Worm (Caenorhabditis elegans) whole organism, mixed stage, embryonic: ENCODE results near the gene nuo-1.

Source experiments
- M03D4.4 ChIP-seq: sonication (generic microtip); optimal IDR thresholded peaks from 2 replicates; lab custom pipeline; 2017; ENCODE audit warnings: mild to moderate bottlenecking, missing genetic modification characterization, missing compliant biosample characterization
- bed-3 ChIP-seq: fragments of 200-800 bp; sonication (Bioruptor generic); optimal IDR thresholded peaks from 3 replicates; lab custom pipeline; 2018; ENCODE audit warnings: mild to moderate bottlenecking, missing genetic modification characterization, moderate library complexity, missing compliant biosample characterization
- blmp-1 ChIP-seq: fragments of 150-350 bp; optimal IDR thresholded peaks from 2 replicates; lab custom pipeline; 2014; ENCODE audit warnings: missing biosample characterization, missing genetic modification characterization
- ceh-39 ChIP-seq: fragments of 150-350 bp; optimal IDR thresholded peaks from 2 replicates; lab custom pipeline; 2014; ENCODE audit warnings: missing biosample characterization, missing genetic modification characterization
- ceh-43 ChIP-seq: fragments of 200-800 bp; sonication (Bioruptor generic); optimal IDR thresholded peaks from 2 replicates; lab custom pipeline; 2018; ENCODE audit warnings: mild to moderate bottlenecking, missing genetic modification characterization, moderate library complexity, missing compliant biosample characterization
- ceh-83 ChIP-seq: fragments of 200-800 bp; sonication (Bioruptor generic); optimal IDR thresholded peaks from 2 replicates; lab custom pipeline; 2018; ENCODE audit warnings: mild to moderate bottlenecking, missing genetic modification characterization, missing compliant biosample characterization
- ces-1 ChIP-seq: fragments of 150-350 bp; optimal IDR thresholded peaks from 2 replicates; lab custom pipeline; 2014; ENCODE audit warnings: missing biosample characterization, missing genetic modification reagents, missing genetic modification characterization
- cnd-1 ChIP-seq: fragments of 200-800 bp; sonication (Bioruptor generic); optimal IDR thresholded peaks from 2 replicates; lab custom pipeline; 2018; ENCODE audit warnings: mild to moderate bottlenecking, missing genetic modification characterization, missing compliant biosample characterization
- drap-1 ChIP-seq: fragments of 200-800 bp; sonication (Bioruptor generic); optimal IDR thresholded peaks from 3 replicates; lab custom pipeline; 2018; ENCODE audit warnings: mild to moderate bottlenecking, missing genetic modification characterization, missing compliant biosample characterization
- elt-1 ChIP-seq: sonication (generic microtip); optimal IDR thresholded peaks from 2 replicates; lab custom pipeline; 2017; ENCODE audit warnings: missing genetic modification characterization, mild to moderate bottlenecking, missing compliant biosample characterization, antibody characterized with exemption, moderate library complexity, borderline replicate concordance; ENCODE audit not compliant: insufficient read depth
- elt-3 ChIP-seq: fragments of 150-350 bp; optimal IDR thresholded peaks from 2 replicates; lab custom pipeline; 2014; ENCODE audit warnings: missing biosample characterization, missing genetic modification characterization
- flh-1 ChIP-seq: fragments of 200-800 bp; sonication (Bioruptor generic); optimal IDR thresholded peaks from 2 replicates; lab custom pipeline; 2018; ENCODE audit warnings: mild to moderate bottlenecking, missing genetic modification characterization, moderate library complexity, missing compliant biosample characterization
- ham-2 ChIP-seq: fragments of 200-800 bp; sonication (Bioruptor generic); optimal IDR thresholded peaks from 2 replicates; lab custom pipeline; 2018; ENCODE audit warnings: mild to moderate bottlenecking, missing genetic modification characterization, missing compliant biosample characterization
- hlh-1 ChIP-seq: fragments of 150-350 bp; optimal IDR thresholded peaks from 2 replicates; lab custom pipeline; 2014; ENCODE audit warnings: missing biosample characterization, missing genetic modification reagents, missing genetic modification characterization
- lin-13 ChIP-seq: fragments of 150-350 bp; optimal IDR thresholded peaks from 2 replicates; lab custom pipeline; 2014; ENCODE audit warnings: missing biosample characterization, missing genetic modification characterization
- lsy-2 ChIP-seq: fragments of 150-350 bp; optimal IDR thresholded peaks from 2 replicates; lab custom pipeline; 2014; ENCODE audit warnings: missing biosample characterization, missing genetic modification characterization
- mab-5 ChIP-seq: fragments of 150-350 bp; optimal IDR thresholded peaks from 2 replicates; lab custom pipeline; 2014; ENCODE audit warnings: missing biosample characterization, missing genetic modification characterization
- mep-1 ChIP-seq: fragments of 150-350 bp; optimal IDR thresholded peaks from 2 replicates; lab custom pipeline; 2017; ENCODE audit warnings: missing biosample characterization, missing genetic modification reagents, missing genetic modification characterization, inconsistent platforms
- mls-2 ChIP-seq: sonication (generic microtip); optimal IDR thresholded peaks from 2 replicates; lab custom pipeline; 2016; ENCODE audit warnings: mild to moderate bottlenecking, missing genetic modification characterization, moderate library complexity, missing compliant biosample characterization
- nhr-12 ChIP-seq: fragments of 150-350 bp; optimal IDR thresholded peaks from 2 replicates; lab custom pipeline; 2014; ENCODE audit warnings: missing biosample characterization, missing genetic modification characterization
- nhr-2 ChIP-seq: fragments of 150-350 bp; optimal IDR thresholded peaks from 2 replicates; lab custom pipeline; 2014; ENCODE audit warnings: missing biosample characterization, missing genetic modification characterization
- nhr-237 ChIP-seq: fragments of 150-350 bp; optimal IDR thresholded peaks from 2 replicates; lab custom pipeline; 2014; ENCODE audit warnings: missing biosample characterization, missing genetic modification characterization
- nhr-28 ChIP-seq: fragments of 150-350 bp; optimal IDR thresholded peaks from 2 replicates; lab custom pipeline; 2014; ENCODE audit warnings: missing biosample characterization, missing genetic modification characterization
- nhr-76 ChIP-seq: sonication (generic microtip); optimal IDR thresholded peaks from 2 replicates; lab custom pipeline; 2017; ENCODE audit warnings: missing biosample characterization, missing genetic modification characterization
- pha-4 ChIP-seq: fragments of 150-350 bp; optimal IDR thresholded peaks from 2 replicates; lab custom pipeline; 2018; ENCODE audit warnings: missing biosample characterization, missing genetic modification reagents, missing genetic modification characterization
- sem-2 ChIP-seq: fragments of 200-800 bp; sonication (Bioruptor generic); optimal IDR thresholded peaks from 2 replicates; lab custom pipeline; 2018; ENCODE audit warnings: mild to moderate bottlenecking, missing genetic modification characterization, missing compliant biosample characterization
- snpc-4 ChIP-seq: fragments of 150-350 bp; optimal IDR thresholded peaks from 2 replicates; lab custom pipeline; 2014; ENCODE audit warnings: missing biosample characterization, missing genetic modification characterization
- sptf-1 ChIP-seq: sonication (generic microtip); optimal IDR thresholded peaks from 2 replicates; lab custom pipeline; 2017; ENCODE audit warnings: mild to moderate bottlenecking, missing genetic modification characterization, moderate library complexity, missing compliant biosample characterization
- tbx-8 ChIP-seq: fragments of 200-800 bp; sonication (Bioruptor generic); optimal IDR thresholded peaks from 2 replicates; lab custom pipeline; 2018; ENCODE audit warnings: mild to moderate bottlenecking, missing genetic modification characterization, moderate library complexity, missing compliant biosample characterization
- unc-120 ChIP-seq: sonication (generic microtip); optimal IDR thresholded peaks from 2 replicates; lab custom pipeline; 2017; ENCODE audit warnings: missing genetic modification characterization, missing compliant biosample characterization; ENCODE audit not compliant: poor library complexity, severe bottlenecking
- ztf-11 ChIP-seq: fragments of 150-350 bp; optimal IDR thresholded peaks from 2 replicates; lab custom pipeline; 2014; ENCODE audit warnings: missing biosample characterization, missing genetic modification characterization

The nuo-1 gene

ce11 chrII:11076550-11076949 lies 21.1 kb upstream of the nuo-1 start:
- TF ChIP-seq lsy-2 (tag; lab: Kevin White, UChicago) (no peak), elt-1 (tag; lab: Kevin White, UChicago) (peak; percentile 82), mab-5 (tag; lab: Kevin White, UChicago) (no peak), snpc-4 (tag; lab: Kevin White, UChicago) (no peak), tbx-8 (GFP tag; lab: Kevin White, UChicago) (no peak)

DNA sequence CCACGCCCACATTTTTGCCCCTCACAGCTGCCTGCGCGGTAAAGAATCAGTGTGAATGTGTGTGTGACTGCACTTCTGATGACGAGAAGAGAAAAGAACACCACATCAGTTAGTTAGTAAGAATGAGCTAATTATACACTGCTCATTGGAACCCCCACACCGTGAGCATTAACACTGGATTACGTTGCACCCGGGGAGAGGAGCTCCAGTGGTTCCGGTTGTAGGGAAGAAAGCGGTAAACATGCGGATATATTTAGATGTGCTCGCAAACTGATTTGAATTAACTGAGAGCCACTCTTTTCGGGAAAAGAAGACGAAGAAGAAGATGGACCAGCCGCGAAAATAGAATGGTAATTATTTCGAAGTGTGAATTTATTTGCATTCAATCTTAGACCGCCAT lies 10.9 kb upstream of the nuo-1 start:
- TF ChIP-seq drap-1 (GFP tag; lab: Kevin White, UChicago): no peak
- no peak for TF ChIP-seq unc-120 (tag; lab: Kevin White, UChicago)
- TF ChIP-seq ces-1 (GFP tag; lab: Kevin White, UChicago): peak; percentile 63
- no peak for TF ChIP-seq mls-2 (tag; lab: Kevin White, UChicago)
- TF ChIP-seq flh-1 (GFP tag; lab: Kevin White, UChicago): no peak

DNA sequence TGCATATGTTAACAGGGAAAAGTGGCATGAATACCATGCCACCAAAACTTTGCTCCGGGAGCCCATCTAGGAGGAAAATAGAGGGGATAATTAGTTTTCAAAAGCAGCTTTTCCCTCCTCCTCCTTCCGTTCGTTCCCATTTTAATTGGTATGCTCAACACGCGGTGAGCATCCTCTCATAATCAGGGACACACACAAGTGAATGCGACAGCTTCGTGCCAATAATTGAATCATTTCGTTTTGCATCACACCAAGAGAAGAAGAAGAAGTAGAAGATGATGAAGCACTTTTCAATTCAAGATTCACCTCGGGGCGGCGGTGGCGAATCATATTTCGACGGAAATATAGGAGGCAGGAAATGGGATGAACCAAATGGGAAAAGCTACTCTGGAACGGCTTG lies 9.5 kb upstream of the nuo-1 start:
- TF ChIP-seq drap-1 (GFP tag; lab: Kevin White, UChicago): no peak
- TF ChIP-seq nhr-2 (tag; lab: Kevin White, UChicago): no peak
- peak; percentile 97 for TF ChIP-seq ces-1 (GFP tag; lab: Kevin White, UChicago)
- no peak for TF ChIP-seq nhr-12 (tag; lab: Kevin White, UChicago)
- TF ChIP-seq snpc-4 (tag; lab: Kevin White, UChicago): no peak
- no peak for TF ChIP-seq mep-1 (tag; lab: Kevin White, UChicago)
- no peak for TF ChIP-seq elt-3 (tag; lab: Kevin White, UChicago)
- no peak for TF ChIP-seq lin-13 (tag; lab: Kevin White, UChicago)
- TF ChIP-seq cnd-1 (tag; lab: Kevin White, UChicago): no peak
- no peak for TF ChIP-seq unc-120 (tag; lab: Kevin White, UChicago)
- TF ChIP-seq mab-5 (tag; lab: Kevin White, UChicago): no peak
- no peak for TF ChIP-seq sptf-1
- peak; percentile 30 for TF ChIP-seq mls-2 (tag; lab: Kevin White, UChicago)
- TF ChIP-seq ceh-39 (tag; lab: Kevin White, UChicago): no peak

DNA sequence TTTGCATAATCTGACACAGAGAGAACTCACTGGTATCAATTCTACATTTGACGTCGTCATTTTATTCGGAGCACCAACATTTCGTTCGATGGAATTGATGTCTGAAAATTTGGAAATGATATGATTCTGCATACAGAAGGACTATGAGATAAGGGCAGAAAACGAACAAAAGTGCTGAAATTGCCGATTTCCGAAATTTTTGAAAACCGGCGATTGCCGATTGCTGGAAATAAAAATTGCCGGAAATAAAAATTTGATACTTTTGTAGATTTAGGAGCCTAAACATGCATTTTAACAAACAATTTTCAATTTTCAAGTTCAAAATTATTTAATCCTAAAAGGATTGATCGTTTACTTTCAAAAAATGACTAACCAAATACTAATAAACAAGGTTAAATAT lies 8.3 kb upstream of the nuo-1 start, which contains the start of gene unc-53:
Gene unc-53, minus strand, starts transcription at position 101 of the 400 bp plus-strand sequence.
- TF ChIP-seq cnd-1 (tag; lab: Kevin White, UChicago): no peak
- TF ChIP-seq nhr-76: no peak
- no peak for TF ChIP-seq M03D4.4
- TF ChIP-seq unc-120 (tag; lab: Kevin White, UChicago): no peak
- TF ChIP-seq nhr-28 (tag; lab: Kevin White, UChicago): no peak
- TF ChIP-seq mep-1 (tag; lab: Kevin White, UChicago): no peak
- TF ChIP-seq mab-5 (tag; lab: Kevin White, UChicago): no peak
- TF ChIP-seq bed-3 (GFP tag; lab: Kevin White, UChicago): no peak
- no peak for TF ChIP-seq nhr-237 (tag; lab: Kevin White, UChicago)
- TF ChIP-seq ceh-83 (GFP tag; lab: Kevin White, UChicago): no peak

DNA sequence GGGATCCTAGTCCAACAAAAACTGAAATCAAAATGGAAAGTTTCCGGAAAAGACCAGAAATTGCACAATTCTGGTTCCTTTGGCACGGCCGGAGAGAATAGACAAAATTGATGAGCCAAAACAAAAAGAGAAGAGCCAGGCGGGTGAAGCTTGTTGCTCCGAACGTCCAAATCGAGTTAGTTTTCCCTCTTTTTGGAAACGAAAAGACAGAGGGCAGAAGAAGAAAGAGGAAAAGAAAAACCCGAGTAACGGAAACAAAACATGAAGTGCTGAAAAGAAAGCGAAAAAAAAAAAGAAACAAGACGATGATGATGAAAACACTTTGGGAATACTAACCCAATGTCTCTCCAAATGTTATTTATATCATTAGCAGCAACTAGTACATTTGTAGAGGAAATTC lies 6.1 kb upstream of the nuo-1 start:
- TF ChIP-seq mls-2 (tag; lab: Kevin White, UChicago) (no peak), ceh-43 (GFP tag; lab: Kevin White, UChicago) (no peak), ces-1 (GFP tag; lab: Kevin White, UChicago) (peak; percentile 87)
- TF ChIP-seq, all 35 proteins: peak for 1

DNA sequence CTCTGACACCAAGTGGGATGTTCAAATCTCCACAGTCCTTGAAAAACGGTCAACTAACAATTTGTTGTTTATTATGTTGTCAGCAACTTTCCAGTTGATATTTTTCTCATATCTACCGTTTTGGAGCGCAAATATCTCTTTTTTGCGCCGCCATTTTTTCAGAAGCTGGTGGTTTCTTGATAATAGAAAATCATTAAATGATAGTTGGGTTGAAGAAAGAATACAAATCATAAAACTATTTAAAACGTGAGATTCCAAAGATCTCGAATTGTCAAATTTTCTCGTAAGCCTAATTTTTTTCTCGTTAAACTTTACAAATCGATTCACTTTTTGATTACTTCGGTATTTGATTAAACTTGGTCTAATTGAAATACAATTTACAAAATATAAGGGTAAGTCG lies 5.2 kb upstream of the nuo-1 start, which contains the start of gene rpl-42:
Gene rpl-42, plus strand, starts transcription at position 301 of the 400 bp plus-strand sequence.
- TF ChIP-seq ham-2 (no peak), ceh-39 (tag; lab: Kevin White, UChicago) (no peak), cnd-1 (tag; lab: Kevin White, UChicago) (no peak), nhr-28 (tag; lab: Kevin White, UChicago) (no peak), sem-2 (GFP tag; lab: Kevin White, UChicago) (no peak), flh-1 (GFP tag; lab: Kevin White, UChicago) (no peak), ceh-83 (GFP tag; lab: Kevin White, UChicago) (no peak), hlh-1 (no peak), blmp-1 (tag; lab: Kevin White, UChicago) (no peak), pha-4 (tag; lab: Kevin White, UChicago) (no peak), ztf-11 (tag; lab: Kevin White, UChicago) (no peak), mls-2 (tag; lab: Kevin White, UChicago) (no peak)
